Fruit fly (Drosophila melanogaster): ENCODE results near the gene RhoGAP92B.

Gene RhoGAP92B

dm6 chr3R:19875118-19875887 is 29.7 kb upstream of the RhoGAP92B start, which contains the start of gene Mrp5 (continued):
- no peak for TF ChIP-seq sc (optimal IDR thresholded peaks at IDR 0.05)
- no peak for TF ChIP-seq sc (GFP tag; optimal IDR thresholded peaks at IDR 0.05)
- TF ChIP-seq ken (GFP tag; IDR thresholded peaks at IDR 0.05): peak; percentile 48; the same call in 1 of the 3 replicates
- TF ChIP-seq hkb (optimal IDR thresholded peaks at IDR 0.05): no peak
- peak; percentile 73 for TF ChIP-seq hkb (GFP tag; IDR thresholded peaks at IDR 0.05)
- no peak for TF ChIP-seq TFAM (GFP tag; optimal IDR thresholded peaks at IDR 0.05)
- peak; percentile 30; the same call in 1 of the 2 replicates for TF ChIP-seq stc (GFP tag; IDR thresholded peaks at IDR 0.05)
- TF ChIP-seq Optix (GFP tag; IDR thresholded peaks at IDR 0.05): peak; percentile 61; the same call in 2 of the 3 replicates
- peak; percentile 42 for TF ChIP-seq kah (GFP tag; optimal IDR thresholded peaks at IDR 0.05)
- TF ChIP-seq CG4360 (GFP tag; IDR thresholded peaks at IDR 0.05): no peak; the same call in 1 of the 2 replicates
- TF ChIP-seq CG10267 (tag; optimal IDR thresholded peaks at IDR 0.05): peak; percentile 40
- TF ChIP-seq MTF-1 (GFP tag; optimal IDR thresholded peaks at IDR 0.05; ENCODE audit: borderline replicate concordance): peak; percentile 38
- peak; percentile 59; the same call in 1 of the 2 replicates for TF ChIP-seq CG11247 (GFP tag; IDR thresholded peaks at IDR 0.05)
- TF ChIP-seq jigr1 (GFP tag; IDR thresholded peaks at IDR 0.05): no peak
- peak; percentile 40 for TF ChIP-seq grau (tag; optimal IDR thresholded peaks at IDR 0.05)
- peak; percentile 41 for TF ChIP-seq CG15269 (tag; optimal IDR thresholded peaks at IDR 0.05)
- peak; percentile 57 for TF ChIP-seq CG6689 (GFP tag; IDR thresholded peaks at IDR 0.05)
- TF ChIP-seq CG7987 (GFP tag; optimal IDR thresholded peaks at IDR 0.05): peak; percentile 17
- no peak for TF ChIP-seq CG8478 (optimal IDR thresholded peaks at IDR 0.05)
- peak; percentile 64 for TF ChIP-seq CG17328 (GFP tag; IDR thresholded peaks at IDR 0.05)
- no peak for TF ChIP-seq CG7271 (tag; optimal IDR thresholded peaks at IDR 0.05)
- TF ChIP-seq tna (GFP tag; IDR thresholded peaks at IDR 0.05; ENCODE audit: partially characterized antibody): peak; percentile 15; the same call in 1 of the 2 replicates
- TF ChIP-seq Bgb (GFP tag; IDR thresholded peaks at IDR 0.05; ENCODE audit: partially characterized antibody): 0 out of 2 replicates have a peak, but pooled peaks have one; percentile 36
- peak; percentile 44 for TF ChIP-seq ssp (GFP tag; IDR thresholded peaks at IDR 0.05)
- TF ChIP-seq CG30431 (GFP tag; optimal IDR thresholded peaks at IDR 0.05): peak; percentile 7
- TF ChIP-seq lov (optimal IDR thresholded peaks at IDR 0.05): no peak
- TF ChIP-seq lov (GFP tag; IDR thresholded peaks at IDR 0.05): peak; percentile 22; the same call in 1 of the 3 replicates
- peak; percentile 39 for TF ChIP-seq CG31441 (GFP tag; IDR thresholded peaks at IDR 0.05)
- peak; percentile 26; the same call in 1 of the 2 replicates for TF ChIP-seq esg (GFP tag; conservative IDR thresholded peaks at IDR 0.05)
- TF ChIP-seq tgo (GFP tag; IDR thresholded peaks at IDR 0.05): peak; percentile 63
- peak; percentile 63 for TF ChIP-seq kni (GFP tag; optimal IDR thresholded peaks at IDR 0.05)
- peak; percentile 52; the same call in 1 of the 3 replicates for TF ChIP-seq dysf (GFP tag; IDR thresholded peaks at IDR 0.05)
- peak; percentile 4 for TF ChIP-seq CG10209 (GFP tag; optimal IDR thresholded peaks at IDR 0.05)
- no peak for TF ChIP-seq CG8290 (GFP tag; optimal IDR thresholded peaks at IDR 0.05)
- peak in 1 of 2 experiments; percentile 20 for TF ChIP-seq CG8290 (tag; optimal IDR thresholded peaks at IDR 0.05)
- 0 out of 2 replicates have a peak, but pooled peaks have one; percentile 35 for TF ChIP-seq ham (GFP tag; IDR thresholded peaks at IDR 0.05)
- TF ChIP-seq CG17361 (GFP tag; IDR thresholded peaks at IDR 0.05): peak; percentile 40; the same call in 1 of the 3 replicates
- peak; percentile 56 for TF ChIP-seq nom (GFP tag; optimal IDR thresholded peaks at IDR 0.05)
- peak; percentile 32; the same call in 1 of the 2 replicates for TF ChIP-seq al (GFP tag; IDR thresholded peaks at IDR 0.05)
- TF ChIP-seq lmd (GFP tag; IDR thresholded peaks at IDR 0.05): peak; percentile 65
- peak; percentile 18; the same call in 1 of the 2 replicates for TF ChIP-seq Oaz (GFP tag; IDR thresholded peaks at IDR 0.05)
- TF ChIP-seq CG4328 (GFP tag; optimal IDR thresholded peaks at IDR 0.05): peak; percentile 12
- TF ChIP-seq insv (GFP tag; optimal IDR thresholded peaks at IDR 0.05): no peak
- peak; percentile 26 to 46 for TF ChIP-seq dpn (GFP tag; optimal IDR thresholded peaks at IDR 0.05)
- TF ChIP-seq gro (GFP tag; optimal IDR thresholded peaks at IDR 0.05): peak; percentile 24
- no peak for TF ChIP-seq Neu2 (GFP tag; optimal IDR thresholded peaks at IDR 0.05; ENCODE audit: borderline replicate concordance)
- peak; percentile 40 for TF ChIP-seq CG2678 (tag; optimal IDR thresholded peaks at IDR 0.05)
- TF ChIP-seq crol (GFP tag; IDR thresholded peaks at IDR 0.05): peak; percentile 75
- TF ChIP-seq CG34422 (GFP tag; IDR thresholded peaks at IDR 0.05): peak; percentile 57; the same call in 2 of the 3 replicates
- peak; percentile 36 for TF ChIP-seq CG9817 (tag; optimal IDR thresholded peaks at IDR 0.05)

Data from whole organism, embryonic.